Worm (Caenorhabditis elegans) whole organism, mixed stage, embryonic: Measurements from ENCODE around the gene pigk-1.

Experiments used
- blmp-1 ChIP-seq: fragments of 150-350 bp; optimal IDR thresholded peaks from 2 replicates; lab custom pipeline; 2014; ENCODE audit warnings: missing biosample characterization, missing genetic modification characterization
- ceh-83 ChIP-seq: fragments of 200-800 bp; sonication (Bioruptor generic); optimal IDR thresholded peaks from 2 replicates; lab custom pipeline; 2018; ENCODE audit warnings: mild to moderate bottlenecking, missing genetic modification characterization, missing compliant biosample characterization
- ces-1 ChIP-seq: fragments of 150-350 bp; optimal IDR thresholded peaks from 2 replicates; lab custom pipeline; 2014; ENCODE audit warnings: missing biosample characterization, missing genetic modification reagents, missing genetic modification characterization
- cnd-1 ChIP-seq: fragments of 200-800 bp; sonication (Bioruptor generic); optimal IDR thresholded peaks from 2 replicates; lab custom pipeline; 2018; ENCODE audit warnings: mild to moderate bottlenecking, missing genetic modification characterization, missing compliant biosample characterization
- elt-3 ChIP-seq: fragments of 150-350 bp; optimal IDR thresholded peaks from 2 replicates; lab custom pipeline; 2014; ENCODE audit warnings: missing biosample characterization, missing genetic modification characterization
- hlh-1 ChIP-seq: fragments of 150-350 bp; optimal IDR thresholded peaks from 2 replicates; lab custom pipeline; 2014; ENCODE audit warnings: missing biosample characterization, missing genetic modification reagents, missing genetic modification characterization
- lin-13 ChIP-seq: fragments of 150-350 bp; optimal IDR thresholded peaks from 2 replicates; lab custom pipeline; 2014; ENCODE audit warnings: missing biosample characterization, missing genetic modification characterization
- lsy-2 ChIP-seq: fragments of 150-350 bp; optimal IDR thresholded peaks from 2 replicates; lab custom pipeline; 2014; ENCODE audit warnings: missing biosample characterization, missing genetic modification characterization
- mab-5 ChIP-seq: fragments of 150-350 bp; optimal IDR thresholded peaks from 2 replicates; lab custom pipeline; 2014; ENCODE audit warnings: missing biosample characterization, missing genetic modification characterization
- nhr-12 ChIP-seq: fragments of 150-350 bp; optimal IDR thresholded peaks from 2 replicates; lab custom pipeline; 2014; ENCODE audit warnings: missing biosample characterization, missing genetic modification characterization
- nhr-28 ChIP-seq: fragments of 150-350 bp; optimal IDR thresholded peaks from 2 replicates; lab custom pipeline; 2014; ENCODE audit warnings: missing biosample characterization, missing genetic modification characterization
- pha-4 ChIP-seq: fragments of 150-350 bp; optimal IDR thresholded peaks from 2 replicates; lab custom pipeline; 2018; ENCODE audit warnings: missing biosample characterization, missing genetic modification reagents, missing genetic modification characterization
- snpc-4 ChIP-seq: fragments of 150-350 bp; optimal IDR thresholded peaks from 2 replicates; lab custom pipeline; 2014; ENCODE audit warnings: missing biosample characterization, missing genetic modification characterization
- unc-120 ChIP-seq: sonication (generic microtip); optimal IDR thresholded peaks from 2 replicates; lab custom pipeline; 2017; ENCODE audit warnings: missing genetic modification characterization, missing compliant biosample characterization; ENCODE audit not compliant: poor library complexity, severe bottlenecking

- no peak for TF ChIP-seq elt-3
- TF ChIP-seq nhr-12: no peak
- TF ChIP-seq ces-1 (GFP tag; lab: Kevin White, UChicago): no peak
- TF ChIP-seq nhr-28 (tag; lab: Kevin White, UChicago): no peak
- no peak for TF ChIP-seq blmp-1 (tag; lab: Kevin White, UChicago)
- TF ChIP-seq unc-120: no peak
- no peak for TF ChIP-seq snpc-4 (tag; lab: Kevin White, UChicago)
- no peak for TF ChIP-seq ceh-83 (GFP tag; lab: Kevin White, UChicago)
- no peak for TF ChIP-seq lsy-2 (tag; lab: Kevin White, UChicago)
- no peak for TF ChIP-seq pha-4
- no peak for TF ChIP-seq hlh-1
- TF ChIP-seq mab-5 (tag; lab: Kevin White, UChicago): no peak
- TF ChIP-seq cnd-1 (tag; lab: Kevin White, UChicago): no peak
- TF ChIP-seq lin-13: no peak
Measured at ce11 chrIV:11146962-11147470, 37.2 kb upstream of the pigk-1 start, which contains the start of gene pigq-1.
